Fruit fly (Drosophila melanogaster): ENCODE results near the gene RecQ4.
A peak's percentile ranks its signal among the peaks of the same experiment; 100 is the strongest.

RecQ4 gene

dm6 chr3L:8175818-8176217 lies at the start of gene RecQ4 (continued):
- TF ChIP-seq ftz-f1 (GFP tag; optimal IDR thresholded peaks at IDR 0.05) (peak; percentile 9), CG4617 (GFP tag; optimal IDR thresholded peaks at IDR 0.05; ENCODE audit: borderline replicate concordance) (peak; percentile 8), hbn (GFP tag; IDR thresholded peaks at IDR 0.05; ENCODE audit: partially characterized antibody) (peak; percentile 25; the same call in 1 of the 2 replicates), Stat92E (GFP tag; optimal IDR thresholded peaks at IDR 0.05) (peak in 1 of 3 experiments; percentile 1), Optix (GFP tag; IDR thresholded peaks at IDR 0.05) (no peak), Bgb (GFP tag; IDR thresholded peaks at IDR 0.05; ENCODE audit: partially characterized antibody) (peak; percentile 39; the same call in 1 of the 2 replicates), CG2889 (GFP tag; IDR thresholded peaks at IDR 0.05) (no peak), unc-4 (GFP tag; IDR thresholded peaks at IDR 0.05; ENCODE audit: partially characterized antibody) (0 out of 2 replicates have a peak, but pooled peaks have one; percentile 29), CG4707 (GFP tag; optimal IDR thresholded peaks at IDR 0.05) (peak; percentile 100), Myb (GFP tag; optimal IDR thresholded peaks at IDR 0.05) (peak; percentile 46), trem (tag; optimal IDR thresholded peaks at IDR 0.05) (peak; percentile 36), fu2 (GFP tag; optimal IDR thresholded peaks at IDR 0.05) (no peak), Xrp1 (GFP tag; IDR thresholded peaks at IDR 0.05) (0 out of 2 replicates have a peak, but pooled peaks have one; percentile 15), ems (GFP tag; optimal IDR thresholded peaks at IDR 0.05) (peak; percentile 17), rib (GFP tag; IDR thresholded peaks at IDR 0.05) (no peak), Poxn (GFP tag; IDR thresholded peaks at IDR 0.05) (no peak), CG16813 (GFP tag; IDR thresholded peaks at IDR 0.05; ENCODE audit: partially characterized antibody) (peak; percentile 58), E2f2 (GFP tag; IDR thresholded peaks at IDR 0.05) (peak; percentile 97), Vsx1 (GFP tag; optimal IDR thresholded peaks at IDR 0.05) (no peak), abd-A (tag; optimal IDR thresholded peaks at IDR 0.05) (no peak), CG4282 (GFP tag; optimal IDR thresholded peaks at IDR 0.05) (peak; percentile 65), vvl (GFP tag; IDR thresholded peaks at IDR 0.05) (peak; percentile 19; the same call in 1 of the 2 replicates), B-H1 (GFP tag; IDR thresholded peaks at IDR 0.05) (no peak), BEAF-32 (GFP tag; optimal IDR thresholded peaks at IDR 0.05) (peak; percentile 36), E2f1 (GFP tag; IDR thresholded peaks at IDR 0.05) (peak; percentile 90), gt (GFP tag; IDR thresholded peaks at IDR 0.05) (no peak), CG2875 (GFP tag; optimal IDR thresholded peaks at IDR 0.05) (no peak)

- TF ChIP-seq kni (GFP tag; optimal IDR thresholded peaks at IDR 0.05) = peak; percentile 79
- TF ChIP-seq vvl (GFP tag; IDR thresholded peaks at IDR 0.05) = 0 out of 2 replicates have a peak, but pooled peaks have one; percentile 44
- no peak for TF ChIP-seq CG7928 (GFP tag; optimal IDR thresholded peaks at IDR 0.05)
- TF ChIP-seq Sin3A (optimal IDR thresholded peaks at IDR 0.05) = no peak
- peak; percentile 87 for TF ChIP-seq Blimp-1 (GFP tag; optimal IDR thresholded peaks at IDR 0.05)
- no peak for TF ChIP-seq Camta (GFP tag; optimal IDR thresholded peaks at IDR 0.05)
Measured at dm6 chr3L:8221835-8222234, 46.1 kb upstream of the RecQ4 start, which contains the start of gene CG13678. Gene CG13678 (plus strand): TSS chr3L:8222141.

- no peak for TF ChIP-seq CG31388 (GFP tag; optimal IDR thresholded peaks at IDR 0.05)
- no peak for TF ChIP-seq CTCF (GFP tag; optimal IDR thresholded peaks at IDR 0.05)
- peak; percentile 50 for TF ChIP-seq Ets65A (GFP tag)
- no peak for TF ChIP-seq CG5180 (GFP tag; optimal IDR thresholded peaks at IDR 0.05)
- TF ChIP-seq amos (GFP tag; IDR thresholded peaks at IDR 0.05; ENCODE audit: partially characterized antibody) = no peak
- peak; percentile 89 for TF ChIP-seq abd-A (tag; optimal IDR thresholded peaks at IDR 0.05)
- TF ChIP-seq Dref (GFP tag; IDR thresholded peaks at IDR 0.05) = no peak
- peak; percentile 71 for TF ChIP-seq sd (tag; optimal IDR thresholded peaks at IDR 0.05)
- no peak for TF ChIP-seq gcm2 (GFP tag; optimal IDR thresholded peaks at IDR 0.05)
- TF ChIP-seq kah (GFP tag; optimal IDR thresholded peaks at IDR 0.05) = no peak
- peak; percentile 30 for TF ChIP-seq CG13894 (tag; optimal IDR thresholded peaks at IDR 0.05)
- peak; percentile 65 for TF ChIP-seq Hey (tag; optimal IDR thresholded peaks at IDR 0.05)
- TF ChIP-seq CG10543 (GFP tag; optimal IDR thresholded peaks at IDR 0.05) = no peak
Measured at dm6 chr3L:8219687-8220086, 43.9 kb upstream of the RecQ4 start.
